Fruit fly (Drosophila melanogaster) Kc167 (cell line): ENCODE data around the gene ACXE.

ENCODE experiments used
- Myc ChIP-seq: fragments of >200 bp; optimal IDR thresholded peaks from 2 replicates; lab custom pipeline; 2017; ENCODE audit warnings: missing external identifiers
- Sin3A ChIP-seq: fragments of >200 bp; optimal IDR thresholded peaks from 2 replicates; lab custom pipeline; 2018; ENCODE audit warnings: missing external identifiers
- h ChIP-seq: fragments of >200 bp; optimal IDR thresholded peaks from 3 replicates; lab custom pipeline; 2018; ENCODE audit warnings: missing external identifiers
- insv ChIP-seq: fragments of >200 bp; optimal IDR thresholded peaks from 3 replicates; lab custom pipeline; 2018; ENCODE audit warnings: missing external identifiers
- psq ChIP-seq: fragments of >200 bp; optimal IDR thresholded peaks from 2 replicates; lab custom pipeline; 2017; ENCODE audit warnings: missing external identifiers
- ttk ChIP-seq: sonication (Bioruptor generic); optimal IDR thresholded peaks from 2 replicates; lab custom pipeline; 2017; ENCODE audit warnings: missing external identifiers

Gene ACXE

dm6 chr2L:12925311-12925710 lies at the start of gene ACXE:
ACXE (plus strand) TSS chr2L:12925611.
- TF ChIP-seq insv (lab: Kevin White, UChicago) (no peak), Sin3A (lab: Kevin White, UChicago) (no peak), ttk (lab: Kevin White, UChicago) (no peak), Myc (lab: Kevin White, UChicago) (no peak), h (lab: Kevin White, UChicago) (no peak), psq (lab: Kevin White, UChicago) (no peak)

- TF ChIP-seq ttk (lab: Kevin White, UChicago) (no peak), psq (lab: Kevin White, UChicago) (no peak), Sin3A (lab: Kevin White, UChicago) (no peak), h (lab: Kevin White, UChicago) (no peak), Myc (lab: Kevin White, UChicago) (no peak), insv (lab: Kevin White, UChicago) (no peak)
Observed at dm6 chr2L:12880429-12880828, 45.0 kb upstream of the ACXE start.

DNA sequence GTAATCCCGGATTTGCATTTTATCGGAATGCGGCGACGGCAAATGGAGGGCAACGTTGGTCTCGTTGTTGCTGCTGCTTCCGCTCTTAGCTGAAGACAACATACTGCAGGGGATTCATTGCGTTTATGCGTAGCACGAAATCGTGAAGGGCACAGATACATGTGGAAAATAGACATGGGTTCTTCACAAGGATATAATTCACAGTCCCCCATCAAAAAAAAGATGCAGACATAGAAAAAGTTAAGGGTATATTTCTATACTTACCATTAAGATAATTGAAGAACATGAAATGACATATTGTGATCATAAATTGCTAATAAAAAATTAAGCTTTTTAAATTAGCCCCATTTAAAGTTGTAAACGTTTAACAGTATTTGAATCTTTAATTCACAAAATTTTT lies 33.8 kb upstream of the ACXE start:
- no peak for TF ChIP-seq h (lab: Kevin White, UChicago)
- TF ChIP-seq Sin3A (lab: Kevin White, UChicago): no peak

DNA sequence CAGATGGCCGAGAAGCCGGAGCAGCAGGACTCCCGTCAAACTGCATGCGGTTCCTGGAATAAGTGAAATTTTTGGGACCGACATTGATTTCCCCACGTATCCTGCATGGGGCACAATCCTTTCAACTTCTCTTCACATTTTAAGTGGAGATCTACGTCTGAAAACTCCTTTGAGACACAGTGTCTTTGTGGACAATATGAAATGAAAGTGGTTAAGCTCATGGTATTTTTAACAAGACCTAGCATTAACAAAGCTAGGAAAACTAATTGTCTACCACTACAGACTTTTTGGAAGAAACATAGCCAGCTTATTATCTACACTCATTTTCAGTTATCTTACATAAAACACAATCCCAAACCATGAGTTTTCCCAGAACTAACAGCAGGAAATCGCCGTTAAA lies 13.2 kb upstream of the ACXE start, which contains the start of gene ACXC:
ACXC (plus strand) TSS at position 301 of the 400 bp plus-strand sequence.
- TF ChIP-seq ttk (lab: Kevin White, UChicago) (no peak), h (lab: Kevin White, UChicago) (no peak), Myc (lab: Kevin White, UChicago) (no peak), Sin3A (lab: Kevin White, UChicago) (no peak), psq (lab: Kevin White, UChicago) (no peak), insv (lab: Kevin White, UChicago) (no peak)

- TF ChIP-seq psq (lab: Kevin White, UChicago) (no peak), ttk (lab: Kevin White, UChicago) (no peak), Myc (lab: Kevin White, UChicago) (no peak), Sin3A (lab: Kevin White, UChicago) (no peak), h (lab: Kevin White, UChicago) (no peak), insv (lab: Kevin White, UChicago) (no peak)
Observed at dm6 chr2L:12916514-12916913, 8.9 kb upstream of the ACXE start, which contains the start of gene ACXB. ACXB (plus strand) TSS chr2L:12916814.

DNA sequence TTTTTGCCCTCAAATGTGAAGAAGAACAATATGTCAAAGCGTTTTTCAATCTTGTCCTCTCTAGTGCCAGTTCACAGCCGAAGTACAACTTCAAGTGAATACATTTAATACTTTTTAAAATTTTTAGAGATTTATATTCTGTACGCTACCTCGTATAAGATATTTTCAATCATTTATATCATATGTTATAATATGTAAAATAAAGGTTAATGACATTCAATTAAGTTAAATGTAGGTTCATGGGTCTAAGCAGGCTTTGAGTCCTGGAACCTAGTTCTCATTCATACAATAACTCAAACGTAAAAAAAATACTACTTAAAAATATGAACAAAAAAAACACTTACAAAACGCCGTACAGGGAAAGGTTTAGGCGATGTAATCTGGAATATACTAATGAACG lies 4.6 kb upstream of the ACXE start, which contains the start of gene ACXA:
ACXA (plus strand) TSS at position 301 of the 400 bp plus-strand sequence.
- no peak for TF ChIP-seq Myc (lab: Kevin White, UChicago)
- no peak for TF ChIP-seq insv (lab: Kevin White, UChicago)
- TF ChIP-seq h (lab: Kevin White, UChicago): no peak
- no peak for TF ChIP-seq Sin3A (lab: Kevin White, UChicago)
- no peak for TF ChIP-seq psq (lab: Kevin White, UChicago)
- no peak for TF ChIP-seq ttk (lab: Kevin White, UChicago)

DNA sequence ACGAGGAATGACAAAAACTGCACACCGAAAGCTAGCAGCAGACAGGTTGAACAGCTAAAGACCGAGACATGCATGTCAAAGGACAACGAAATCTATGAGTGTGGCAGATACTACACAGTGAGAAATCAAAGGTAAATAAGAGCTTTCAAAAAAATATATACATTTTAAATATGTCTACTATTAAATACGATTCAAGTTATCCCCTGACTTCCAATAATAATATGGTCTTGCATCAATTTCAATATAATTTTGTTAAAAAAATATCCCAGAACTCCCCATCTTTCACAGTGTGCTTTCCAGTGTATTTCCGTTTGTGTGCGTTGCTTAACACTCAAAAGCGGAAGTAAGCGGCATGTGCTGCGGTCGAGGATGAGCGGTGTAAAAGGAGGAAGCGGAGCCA lies 7.6 kb downstream of the ACXE start:
- TF ChIP-seq insv (lab: Kevin White, UChicago): no peak

DNA sequence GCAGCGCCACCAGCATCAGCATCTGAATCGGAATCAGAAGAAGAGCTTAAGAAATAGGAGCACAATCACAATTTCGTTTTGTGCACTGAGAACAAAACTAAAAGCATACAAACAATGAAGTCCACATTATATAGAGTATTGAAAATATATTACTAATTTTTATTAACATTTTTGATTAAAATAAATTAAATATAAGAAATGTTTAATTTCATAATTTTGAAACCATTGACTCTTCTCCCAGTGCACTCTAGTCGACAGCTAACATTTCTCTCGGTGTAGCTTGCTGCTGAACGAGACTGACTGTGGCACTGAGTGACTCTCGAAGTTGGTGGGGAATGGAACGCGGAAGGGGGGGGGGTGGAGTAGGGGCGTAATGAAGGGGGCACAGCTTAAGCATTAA lies 25.3 kb downstream of the ACXE start:
- no peak for TF ChIP-seq ttk (lab: Kevin White, UChicago)
- TF ChIP-seq h (lab: Kevin White, UChicago): no peak
- no peak for TF ChIP-seq insv (lab: Kevin White, UChicago)
- TF ChIP-seq Myc (lab: Kevin White, UChicago): no peak
- TF ChIP-seq Sin3A (lab: Kevin White, UChicago): no peak
- no peak for TF ChIP-seq psq (lab: Kevin White, UChicago)

DNA sequence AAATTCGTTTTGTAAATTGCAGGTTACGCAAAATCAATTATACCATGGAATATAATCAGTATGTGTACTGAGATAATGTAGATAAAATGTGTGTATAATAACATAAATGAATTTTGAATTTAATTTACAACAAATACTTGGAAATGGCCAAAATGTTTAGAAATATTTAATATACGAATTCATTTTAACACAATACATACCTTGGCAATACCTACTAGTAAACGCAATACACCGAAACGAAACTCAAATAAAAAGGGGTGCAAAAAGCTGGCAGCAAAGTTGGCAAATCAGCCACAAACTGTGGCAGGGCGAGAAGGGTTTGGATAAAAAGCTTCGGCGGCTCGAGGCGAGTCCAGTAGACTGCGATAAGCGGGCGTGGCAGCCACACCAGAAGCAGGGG lies 40.9 kb downstream of the ACXE start, which contains the start of gene CG16800:
CG16800 (plus strand) TSS at position 301 of the 400 bp plus-strand sequence.
- no peak for TF ChIP-seq ttk (lab: Kevin White, UChicago)
- no peak for TF ChIP-seq h (lab: Kevin White, UChicago)
- no peak for TF ChIP-seq Sin3A (lab: Kevin White, UChicago)
- TF ChIP-seq Myc (lab: Kevin White, UChicago): no peak
- TF ChIP-seq insv (lab: Kevin White, UChicago): no peak
- TF ChIP-seq psq (lab: Kevin White, UChicago): no peak

DNA sequence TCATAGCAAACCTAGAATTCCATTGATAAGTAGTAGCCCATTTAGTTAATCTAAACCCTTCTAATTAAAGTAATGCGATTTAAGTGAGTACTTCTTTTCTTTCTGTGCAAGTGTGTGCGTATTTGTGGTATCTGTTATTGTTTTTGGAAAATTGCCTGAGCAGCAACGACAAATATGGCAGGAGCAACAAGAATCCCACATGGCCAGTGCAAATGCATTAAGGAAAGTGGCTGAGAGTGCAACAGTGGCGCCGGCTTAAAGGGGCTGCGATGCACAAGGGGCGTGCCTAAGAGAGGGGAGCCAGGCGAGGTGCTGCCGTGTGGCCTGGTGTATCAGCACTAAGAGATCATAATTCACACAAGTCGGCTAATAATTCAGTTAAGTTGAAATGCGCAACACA lies 44.2 kb downstream of the ACXE start:
- TF ChIP-seq insv (lab: Kevin White, UChicago) (no peak), Sin3A (lab: Kevin White, UChicago) (no peak), Myc (lab: Kevin White, UChicago) (no peak), ttk (lab: Kevin White, UChicago) (no peak), h (lab: Kevin White, UChicago) (no peak), psq (lab: Kevin White, UChicago) (no peak)

DNA sequence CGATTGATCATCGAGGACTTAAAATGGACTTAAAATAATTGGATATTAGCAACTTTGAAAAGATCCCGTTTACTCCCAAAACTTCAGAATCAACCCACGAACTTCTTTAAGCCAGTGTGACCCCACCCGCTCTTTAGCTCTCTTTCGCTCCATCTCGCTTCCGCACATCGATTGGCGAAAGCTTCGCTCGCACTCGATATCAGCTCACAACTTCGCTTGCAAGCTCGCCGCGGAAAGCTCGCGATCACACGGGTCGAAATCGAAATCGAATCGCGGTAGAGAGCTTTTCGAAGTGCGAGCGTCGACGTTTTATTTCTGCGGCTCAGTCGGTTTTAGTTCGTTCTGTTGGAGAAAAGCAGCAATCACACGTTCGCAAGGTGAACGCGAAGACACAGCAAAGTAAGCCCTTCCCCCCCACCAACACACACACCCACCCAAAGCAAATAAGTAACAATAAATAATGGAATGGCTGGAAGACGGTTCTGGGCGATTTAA lies 48.7 kb downstream of the ACXE start, which contains the start of gene Vha68-2:
Vha68-2 (plus strand) TSS at position 278 of the 495 bp plus-strand sequence.
- no peak for TF ChIP-seq Myc (lab: Kevin White, UChicago)
- no peak for TF ChIP-seq ttk (lab: Kevin White, UChicago)
- TF ChIP-seq h (lab: Kevin White, UChicago): no peak
- no peak for TF ChIP-seq psq (lab: Kevin White, UChicago)
- TF ChIP-seq Sin3A (lab: Kevin White, UChicago): no peak
- no peak for TF ChIP-seq insv (lab: Kevin White, UChicago)
